Fruit fly (Drosophila melanogaster) whole organism, prepupa: ENCODE results near the gene EAChm.
A peak's percentile ranks its signal among the peaks of the same experiment; 100 is the strongest.

Experiments used
- Blimp-1 ChIP-seq: fragments of 200-800 bp; sonication (Bioruptor generic); optimal IDR thresholded peaks from 3 replicates; lab custom pipeline; 2017; ENCODE audit warnings: missing biosample characterization, missing genetic modification characterization, mild to moderate bottlenecking, moderate library complexity, missing genetic modification reagents
- CG10631 ChIP-seq: fragments of 200-800 bp; sonication (Bioruptor generic); optimal IDR thresholded peaks from 2 replicates; lab custom pipeline; 2016; ENCODE audit warnings: missing biosample characterization, missing genetic modification characterization
- CG10669 ChIP-seq: fragments of 200-800 bp; sonication (Bioruptor generic); optimal IDR thresholded peaks from 3 replicates; lab custom pipeline; 2018; ENCODE audit warnings: missing biosample characterization, mild to moderate bottlenecking, missing genetic modification characterization, moderate library complexity
- CG11294 ChIP-seq: fragments of 200-800 bp; sonication (Bioruptor generic); IDR thresholded peaks from 2 replicates; pipeline ENCODE4 v1.3.6; 2022; ENCODE audit warnings: missing biosample characterization, missing genetic modification characterization
- CG11762 ChIP-seq: fragments of 200-800 bp; sonication (Bioruptor generic); optimal IDR thresholded peaks from 3 replicates; lab custom pipeline; 2016; ENCODE audit warnings: missing biosample characterization, missing genetic modification characterization; ENCODE audit not compliant: insufficient read depth
- CG15336 ChIP-seq: fragments of 200-800 bp; sonication (Bioruptor generic); IDR thresholded peaks from 2 replicates; pipeline ENCODE4 v1.3.6; 2022; ENCODE audit warnings: missing biosample characterization, missing genetic modification characterization
- CG1621 ChIP-seq: fragments of 200-800 bp; sonication (Bioruptor generic); optimal IDR thresholded peaks from 3 replicates; lab custom pipeline; 2018; ENCODE audit warnings: missing biosample characterization, mild to moderate bottlenecking, missing genetic modification characterization
- CG16779 ChIP-seq: fragments of 200-800 bp; sonication (Bioruptor generic); optimal IDR thresholded peaks from 3 replicates; lab custom pipeline; 2017; ENCODE audit warnings: missing biosample characterization, mild to moderate bottlenecking, missing genetic modification characterization
- CG3032 ChIP-seq: fragments of 200-800 bp; optimal IDR thresholded peaks from 2 replicates; lab custom pipeline; 2019; ENCODE audit warnings: missing biosample characterization, mild to moderate bottlenecking, missing genetic modification characterization, moderate library complexity
- CG31627 ChIP-seq: fragments of 200-800 bp; sonication (Bioruptor generic); optimal IDR thresholded peaks from 3 replicates; lab custom pipeline; 2016; ENCODE audit warnings: missing biosample characterization, missing genetic modification characterization
- CG32006 ChIP-seq: fragments of 200-800 bp; sonication (Bioruptor generic); optimal IDR thresholded peaks from 3 replicates; lab custom pipeline; 2017; ENCODE audit warnings: missing biosample characterization, mild to moderate bottlenecking, missing genetic modification characterization
- CG3919 ChIP-seq: fragments of 200-800 bp; sonication (Bioruptor generic); optimal IDR thresholded peaks from 3 replicates; lab custom pipeline; 2016; ENCODE audit warnings: missing biosample characterization, missing genetic modification characterization
- CG4318 ChIP-seq: fragments of 200-800 bp; sonication (Bioruptor generic); optimal IDR thresholded peaks from 3 replicates; lab custom pipeline; 2017; ENCODE audit warnings: missing biosample characterization, mild to moderate bottlenecking, missing genetic modification characterization
- CG6163 ChIP-seq: fragments of 200-800 bp; sonication (Bioruptor generic); IDR thresholded peaks from 3 replicates; pipeline ENCODE4 v1.3.6; 2022; ENCODE audit warnings: missing biosample characterization, missing genetic modification characterization
- CG6276 ChIP-seq: fragments of 200-800 bp; sonication (Bioruptor generic); optimal IDR thresholded peaks from 2 replicates; lab custom pipeline; 2017; ENCODE audit warnings: missing biosample characterization, mild to moderate bottlenecking, missing genetic modification characterization
- CG6808 ChIP-seq: fragments of 200-800 bp; sonication (Bioruptor generic); optimal IDR thresholded peaks from 3 replicates; lab custom pipeline; 2017; ENCODE audit warnings: missing biosample characterization, missing genetic modification characterization, mild to moderate bottlenecking, moderate library complexity, missing genetic modification reagents
- CG6854 ChIP-seq: fragments of 200-800 bp; sonication (Bioruptor generic); optimal IDR thresholded peaks from 2 replicates; lab custom pipeline; 2017; ENCODE audit warnings: missing biosample characterization, mild to moderate bottlenecking, missing genetic modification characterization
- CG7368 ChIP-seq: fragments of 200-800 bp; sonication (Bioruptor generic); optimal IDR thresholded peaks from 3 replicates; lab custom pipeline; 2016; ENCODE audit warnings: missing biosample characterization, missing genetic modification characterization
- CG8119 ChIP-seq: fragments of 200-800 bp; sonication (Bioruptor generic); IDR thresholded peaks from 3 replicates; pipeline ENCODE4 v1.3.6; 2022; ENCODE audit warnings: missing biosample characterization, missing genetic modification characterization
- Eip75B ChIP-seq: fragments of 200-800 bp; sonication (Bioruptor generic); optimal IDR thresholded peaks from 3 replicates; lab custom pipeline; 2016; ENCODE audit warnings: missing biosample characterization, missing genetic modification characterization
- Eip78C ChIP-seq: fragments of 200-800 bp; sonication (Bioruptor generic); peaks from one replicate; lab custom pipeline; 2016; ENCODE audit warnings: missing biosample characterization, missing genetic modification characterization
- Eip93F ChIP-seq: fragments of 200-800 bp; sonication (Bioruptor generic); optimal IDR thresholded peaks from 2 replicates; lab custom pipeline; 2016; ENCODE audit warnings: missing biosample characterization, mild to moderate bottlenecking, missing genetic modification characterization
- Ets96B ChIP-seq: fragments of 200-800 bp; optimal IDR thresholded peaks from 2 replicates; lab custom pipeline; 2019; ENCODE audit warnings: missing biosample characterization, mild to moderate bottlenecking, missing genetic modification characterization, moderate library complexity
- Gug ChIP-seq: fragments of 200-800 bp; sonication (Bioruptor generic); IDR thresholded peaks from 2 replicates; pipeline ENCODE4 v1.3.6; 2022; ENCODE audit warnings: missing biosample characterization, missing genetic modification characterization
- Hr38 ChIP-seq: sonication (Bioruptor generic); optimal IDR thresholded peaks from 2 replicates; lab custom pipeline; 2016; ENCODE audit warnings: missing biosample characterization, missing genetic modification characterization
- Hr39 ChIP-seq: fragments of 200-800 bp; sonication (Bioruptor generic); optimal IDR thresholded peaks from 2 replicates; lab custom pipeline; 2016; ENCODE audit warnings: missing biosample characterization, missing genetic modification characterization
- Hr4 ChIP-seq: fragments of 200-800 bp; sonication (Bioruptor generic); optimal IDR thresholded peaks from 3 replicates; lab custom pipeline; 2016; ENCODE audit warnings: missing biosample characterization, missing genetic modification characterization
- Lpt ChIP-seq: fragments of 200-800 bp; sonication (Bioruptor generic); optimal IDR thresholded peaks from 3 replicates; lab custom pipeline; 2016; ENCODE audit warnings: missing biosample characterization, missing genetic modification characterization
- Met ChIP-seq: fragments of 200-800 bp; sonication (Bioruptor generic); optimal IDR thresholded peaks from 3 replicates; lab custom pipeline; 2016; ENCODE audit warnings: missing biosample characterization, missing genetic modification characterization
- OdsH ChIP-seq: fragments of 200-800 bp; sonication (Bioruptor generic); optimal IDR thresholded peaks from 3 replicates; lab custom pipeline; 2016; ENCODE audit warnings: missing biosample characterization, missing genetic modification characterization
- Sox102F ChIP-seq: fragments of 200-800 bp; sonication (Bioruptor generic); optimal IDR thresholded peaks from 2 replicates; lab custom pipeline; 2016; ENCODE audit warnings: missing biosample characterization, mild to moderate bottlenecking, missing genetic modification characterization
- Sox15 ChIP-seq: fragments of 200-800 bp; sonication (Bioruptor generic); optimal IDR thresholded peaks from 3 replicates; lab custom pipeline; 2016; ENCODE audit warnings: missing biosample characterization, missing genetic modification characterization
- achi ChIP-seq: fragments of 200-800 bp; sonication (Bioruptor generic); optimal IDR thresholded peaks from 3 replicates; lab custom pipeline; 2016; ENCODE audit warnings: missing biosample characterization, missing genetic modification characterization
- acj6 ChIP-seq: fragments of 200-800 bp; sonication (Bioruptor generic); optimal IDR thresholded peaks from 3 replicates; lab custom pipeline; 2016; ENCODE audit warnings: missing biosample characterization, missing genetic modification characterization
- dsx ChIP-seq: fragments of 200-800 bp; optimal IDR thresholded peaks from 3 replicates; lab custom pipeline; 2019; ENCODE audit warnings: missing biosample characterization, mild to moderate bottlenecking, missing genetic modification characterization, moderate library complexity; ENCODE audit not compliant: poor library complexity, severe bottlenecking
- eg ChIP-seq: fragments of 200-800 bp; sonication (Bioruptor generic); IDR thresholded peaks from 3 replicates; pipeline ENCODE4 v1.3.6; 2022; ENCODE audit warnings: missing biosample characterization, missing genetic modification characterization
- esn ChIP-seq: fragments of 200-800 bp; sonication (Bioruptor generic); optimal IDR thresholded peaks from 2 replicates; lab custom pipeline; 2016; ENCODE audit warnings: missing biosample characterization, mild to moderate bottlenecking, missing genetic modification characterization, moderate library complexity
- fd59A ChIP-seq: fragments of 200-800 bp; sonication (Bioruptor generic); optimal IDR thresholded peaks from 2 replicates; lab custom pipeline; 2017; ENCODE audit warnings: missing biosample characterization, mild to moderate bottlenecking, missing genetic modification characterization, missing genetic modification reagents
- fkh ChIP-seq: fragments of 200-800 bp; sonication (Bioruptor generic); optimal IDR thresholded peaks from 3 replicates; lab custom pipeline; 2017; ENCODE audit warnings: missing biosample characterization, mild to moderate bottlenecking, missing genetic modification characterization, moderate library complexity
- lz ChIP-seq: fragments of 200-800 bp; sonication (Bioruptor generic); optimal IDR thresholded peaks from 3 replicates; lab custom pipeline; 2016; ENCODE audit warnings: missing biosample characterization, missing genetic modification characterization
- net ChIP-seq: fragments of 200-800 bp; sonication (Bioruptor generic); optimal IDR thresholded peaks from 3 replicates; lab custom pipeline; 2016; ENCODE audit warnings: missing biosample characterization, missing genetic modification characterization
- pdm3 ChIP-seq: fragments of 200-800 bp; sonication (Bioruptor generic); optimal IDR thresholded peaks from 3 replicates; lab custom pipeline; 2016; ENCODE audit warnings: missing biosample characterization, missing genetic modification characterization
- salr ChIP-seq, 2 experiments: fragments of 200-800 bp; sonication (Bioruptor generic); optimal IDR thresholded peaks; 3 replicates each; lab custom pipeline; 2016 to 2018; ENCODE audit warnings: missing biosample characterization in 2 of 2, missing genetic modification characterization in 2 of 2, mild to moderate bottlenecking in 1 of 2
- spab ChIP-seq: fragments of 200-800 bp; sonication (Bioruptor generic); optimal IDR thresholded peaks from 2 replicates; lab custom pipeline; 2017; ENCODE audit warnings: missing biosample characterization, mild to moderate bottlenecking, missing genetic modification characterization, missing genetic modification reagents
- ss ChIP-seq, 2 experiments: fragments of 200-800 bp; sonication (Bioruptor generic); optimal IDR thresholded peaks; 2 replicates in 1 of 2; 3 replicates in 1 of 2; lab custom pipeline; 2017 to 2018; ENCODE audit warnings: mild to moderate bottlenecking in 2 of 2, missing biosample characterization in 2 of 2, missing genetic modification characterization in 2 of 2, moderate library complexity in 1 of 2
- svp ChIP-seq: fragments of 200-800 bp; sonication (Bioruptor generic); peaks from one replicate; lab custom pipeline; 2016; ENCODE audit warnings: missing biosample characterization, missing genetic modification characterization
- topi ChIP-seq: fragments of 200-800 bp; sonication (Bioruptor generic); optimal IDR thresholded peaks from 3 replicates; lab custom pipeline; 2016; ENCODE audit warnings: missing biosample characterization, missing genetic modification characterization

The EAChm gene

DNA sequence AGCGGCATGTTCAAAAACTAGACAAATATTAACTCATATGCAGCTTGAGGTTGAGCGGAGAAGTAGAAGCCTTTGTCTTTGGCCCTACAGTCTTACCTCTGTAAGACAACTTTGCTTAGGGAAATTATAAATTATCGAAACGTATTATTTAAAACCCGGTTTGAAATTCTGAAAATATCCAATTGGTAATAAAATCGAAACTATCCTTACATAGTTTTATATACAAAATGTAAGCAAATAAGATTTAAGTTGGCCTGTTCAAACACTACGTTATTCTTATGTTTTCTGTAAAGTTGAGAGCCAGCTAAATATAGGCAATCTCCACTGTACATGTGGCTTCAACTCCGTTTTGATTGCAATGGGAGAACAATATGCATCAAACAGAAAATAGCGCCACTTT, 41.3 kb upstream of the EAChm start (continued):
- TF ChIP-seq Eip78C (GFP tag; lab: Kevin White, UChicago) (peak; percentile 75), esn (GFP tag; lab: Kevin White, UChicago) (no peak), CG3032 (peak; percentile 64), Blimp-1 (GFP tag; lab: Kevin White, UChicago) (no peak), fd59A (peak; percentile 21), spab (GFP tag; lab: Kevin White, UChicago) (peak; percentile 24), Hr39 (peak; percentile 12), Sox15 (GFP tag; lab: Kevin White, UChicago) (no peak), acj6 (GFP tag; lab: Kevin White, UChicago) (peak; percentile 39), net (GFP tag; lab: Kevin White, UChicago) (no peak), Hr4 (GFP tag; lab: Kevin White, UChicago) (peak; percentile 41), CG31627 (GFP tag; lab: Kevin White, UChicago) (no peak), CG6276 (GFP tag; lab: Kevin White, UChicago) (peak; percentile 51), Ets96B (tag; lab: Kevin White, UChicago) (peak; percentile 67), Met (GFP tag; lab: Kevin White, UChicago) (peak; percentile 3), dsx (GFP tag; lab: Kevin White, UChicago) (peak; percentile 50), CG1621 (peak; percentile 47), topi (GFP tag; lab: Kevin White, UChicago) (peak; percentile 3), CG7368 (GFP tag; lab: Kevin White, UChicago) (peak; percentile 6)

DNA sequence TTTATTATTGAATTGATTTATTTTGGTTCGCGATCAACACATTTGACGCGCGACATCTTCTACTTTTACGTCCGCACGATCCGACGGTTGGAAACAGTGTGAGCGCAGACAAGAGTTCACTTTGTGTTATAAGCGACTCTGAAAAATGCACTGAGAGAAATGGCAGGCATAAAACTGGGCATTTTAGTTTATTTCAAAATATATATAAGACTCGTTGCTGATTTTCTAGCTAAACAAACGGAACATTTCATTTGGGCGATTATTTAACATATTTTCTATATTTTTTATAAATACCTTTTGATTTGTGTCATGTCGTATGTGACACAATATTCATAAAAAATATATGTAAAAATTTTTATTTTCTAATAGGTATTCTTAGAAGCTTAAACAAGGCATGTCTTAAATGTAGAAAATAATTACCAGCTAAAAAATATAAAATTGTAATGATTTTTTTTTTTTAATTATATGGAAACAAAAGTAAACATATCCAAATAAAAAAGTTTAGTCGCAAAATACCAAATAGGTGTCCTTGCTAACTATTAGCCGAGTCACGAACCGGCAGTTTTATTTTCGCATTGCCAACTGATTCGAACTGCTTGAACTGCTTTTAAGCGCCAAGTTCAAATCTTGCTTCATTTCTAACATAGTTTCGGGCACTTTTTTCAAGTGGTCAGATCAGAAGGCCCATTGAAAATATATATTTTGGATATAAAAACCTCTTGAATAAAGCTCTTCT, 40.5 kb upstream of the EAChm start, which contains the start of gene Reck:
Gene Reck (minus strand): TSS at position 106 of the 736 bp plus-strand sequence.
- TF ChIP-seq CG10631, result peak; percentile 88
- peak; percentile 87 for TF ChIP-seq CG10669 (GFP tag; lab: Kevin White, UChicago)
- peak; percentile 85 for TF ChIP-seq topi (GFP tag; lab: Kevin White, UChicago)
- TF ChIP-seq eg (GFP tag; lab: Robert Waterston, UW), result peak; percentile 97
- peak; percentile 85 for TF ChIP-seq Ets96B (tag; lab: Kevin White, UChicago)
- TF ChIP-seq salr (GFP tag; optimal IDR thresholded peaks at IDR 0.05; lab: Kevin White, UChicago), result peak; percentile 67 to 82
- peak; percentile 96 for TF ChIP-seq CG15336
- TF ChIP-seq spab (GFP tag; lab: Kevin White, UChicago), result peak; percentile 80
- TF ChIP-seq Sox15 (GFP tag; lab: Kevin White, UChicago), result peak; percentile 49
- peak; percentile 77 for TF ChIP-seq CG4318 (GFP tag; lab: Kevin White, UChicago)
- TF ChIP-seq esn (GFP tag; lab: Kevin White, UChicago), result peak; percentile 87
- TF ChIP-seq CG11762 (GFP tag; lab: Kevin White, UChicago), result peak; percentile 84
- peak; percentile 85 for TF ChIP-seq CG32006 (GFP tag; lab: Kevin White, UChicago)
- peak; percentile 3 for TF ChIP-seq fkh (GFP tag; lab: Kevin White, UChicago)
- peak; percentile 85 for TF ChIP-seq CG16779 (tag; lab: Kevin White, UChicago)
- no peak for TF ChIP-seq CG6854 (GFP tag; lab: Kevin White, UChicago)
- peak; percentile 85 for TF ChIP-seq pdm3
- TF ChIP-seq CG8119 (GFP tag; lab: Robert Waterston, UW), result peak; percentile 96
- peak; percentile 61 for TF ChIP-seq Eip93F (GFP tag; lab: Kevin White, UChicago)
- TF ChIP-seq Sox102F (GFP tag; lab: Kevin White, UChicago), result peak; percentile 81
- peak; percentile 91 for TF ChIP-seq acj6 (GFP tag; lab: Kevin White, UChicago)
- TF ChIP-seq OdsH, result peak; percentile 93
- TF ChIP-seq CG6163, result peak; percentile 95
- TF ChIP-seq achi (GFP tag; lab: Kevin White, UChicago), result peak; percentile 91
- no peak for TF ChIP-seq Hr38
- peak; percentile 79 for TF ChIP-seq Gug
- TF ChIP-seq lz, result peak; percentile 55
- TF ChIP-seq CG3919 (GFP tag; lab: Kevin White, UChicago), result peak; percentile 93
- peak; percentile 85 for TF ChIP-seq Eip75B (GFP tag; lab: Kevin White, UChicago)
- peak; percentile 82 to 83 for TF ChIP-seq ss (GFP tag; optimal IDR thresholded peaks at IDR 0.05; lab: Kevin White, UChicago)
- TF ChIP-seq Lpt (GFP tag; lab: Kevin White, UChicago), result peak; percentile 89
- TF ChIP-seq CG6808 (GFP tag; lab: Kevin White, UChicago), result peak; percentile 82
- TF ChIP-seq net (GFP tag; lab: Kevin White, UChicago), result peak; percentile 93
- TF ChIP-seq CG6276 (GFP tag; lab: Kevin White, UChicago), result peak; percentile 92
- peak; percentile 61 for TF ChIP-seq CG31627 (GFP tag; lab: Kevin White, UChicago)
- TF ChIP-seq Hr4 (GFP tag; lab: Kevin White, UChicago), result peak; percentile 94
- TF ChIP-seq svp, result peak; percentile 92
- TF ChIP-seq CG11294 (GFP tag; lab: Robert Waterston, UW), result peak; percentile 74
